Fruit fly (Drosophila melanogaster): Measurements from ENCODE around the gene Uch.
A peak's percentile ranks its signal among the peaks of the same experiment; 100 is the strongest.

The Uch gene

DNA sequence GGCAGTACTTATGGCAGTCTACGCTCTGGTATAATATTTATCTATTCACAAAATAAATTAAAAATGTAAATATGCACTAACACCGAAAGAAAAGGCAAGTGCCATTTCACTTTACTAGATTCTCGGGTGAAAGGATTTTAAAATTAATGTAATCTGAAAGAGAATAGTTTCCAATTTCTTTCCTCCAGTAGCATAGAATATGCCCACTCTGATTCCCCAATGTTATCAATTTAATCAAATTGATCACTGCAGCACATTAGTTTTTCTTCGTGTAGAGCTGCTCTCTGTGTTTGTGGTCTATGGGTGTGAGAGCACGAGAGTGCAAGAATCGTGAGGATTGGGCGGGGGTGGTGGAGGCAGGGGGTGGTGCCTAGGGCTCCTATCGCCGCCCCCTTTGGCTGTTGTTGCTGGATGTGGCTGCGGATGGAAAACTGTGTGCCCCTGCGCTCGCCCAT is 12.9 kb downstream of the Uch start (continued):
- TF ChIP-seq CG34422 (GFP tag; IDR thresholded peaks at IDR 0.05) (peak; percentile 80; the same call in 2 of the 3 replicates), bbx (GFP tag; IDR thresholded peaks at IDR 0.05; ENCODE audit: partially characterized antibody) (no peak), CG6765 (GFP tag; optimal IDR thresholded peaks at IDR 0.05) (no peak), jumu (GFP tag; optimal IDR thresholded peaks at IDR 0.05) (peak; percentile 60), CG30020 (tag; optimal IDR thresholded peaks at IDR 0.05) (peak; percentile 61), CG3847 (GFP tag; IDR thresholded peaks at IDR 0.05) (peak; percentile 44), CG10274 (GFP tag; optimal IDR thresholded peaks at IDR 0.05) (peak; percentile 46), pan (optimal IDR thresholded peaks at IDR 0.05) (no peak), pan (GFP tag; optimal IDR thresholded peaks at IDR 0.05 in 1 of 2, IDR thresholded peaks at IDR 0.05 in 1 of 2) (peak in 1 of 2 experiments; percentile 62), bcd (GFP tag; optimal IDR thresholded peaks at IDR 0.05) (peak; percentile 81), Hr39 (optimal IDR thresholded peaks at IDR 0.05) (no peak), CG4360 (GFP tag; IDR thresholded peaks at IDR 0.05) (no peak), ab (GFP tag; optimal IDR thresholded peaks at IDR 0.05) (peak; percentile 57), CG11398 (GFP tag; optimal IDR thresholded peaks at IDR 0.05) (peak; percentile 55), HHEX (GFP tag; optimal IDR thresholded peaks at IDR 0.05) (peak; percentile 64), chinmo (GFP tag; IDR thresholded peaks at IDR 0.05; ENCODE audit: partially characterized antibody) (no peak), HmgZ (tag; optimal IDR thresholded peaks at IDR 0.05) (no peak), CG12236 (GFP tag; optimal IDR thresholded peaks at IDR 0.05) (peak; percentile 67), dpn (GFP tag; optimal IDR thresholded peaks at IDR 0.05) (peak; percentile 38 to 78), CG17568 (GFP tag; optimal IDR thresholded peaks at IDR 0.05) (peak; percentile 81), zfh1 (GFP tag; IDR thresholded peaks at IDR 0.05) (peak; percentile 83), Trl (optimal IDR thresholded peaks at IDR 0.05) (peak in 1 of 2 experiments; percentile 43), Trl (GFP tag; optimal IDR thresholded peaks at IDR 0.05) (peak; percentile 69), trh (GFP tag; optimal IDR thresholded peaks at IDR 0.05) (peak; percentile 69), Sox100B (GFP tag; optimal IDR thresholded peaks at IDR 0.05) (peak; percentile 92), otp (GFP tag; IDR thresholded peaks at IDR 0.05) (peak; percentile 83), CG18262 (tag; optimal IDR thresholded peaks at IDR 0.05) (peak; percentile 96), chn (GFP tag; optimal IDR thresholded peaks at IDR 0.05) (peak; percentile 82), Spps (tag; optimal IDR thresholded peaks at IDR 0.05) (peak; percentile 91), HLH54F (GFP tag; optimal IDR thresholded peaks at IDR 0.05) (peak; percentile 33), CG4328 (GFP tag; optimal IDR thresholded peaks at IDR 0.05) (peak; percentile 61), Drgx (GFP tag; IDR thresholded peaks at IDR 0.05) (peak; percentile 88), Meics (GFP tag; optimal IDR thresholded peaks at IDR 0.05) (peak; percentile 32), sim (GFP tag; IDR thresholded peaks at IDR 0.05) (peak; percentile 55; the same call in 1 of the 2 replicates), CG31224 (GFP tag; IDR thresholded peaks at IDR 0.05) (no peak), zen (tag; optimal IDR thresholded peaks at IDR 0.05) (peak; percentile 76), slp2 (GFP tag; optimal IDR thresholded peaks at IDR 0.05) (peak; percentile 81), CG15269 (tag; optimal IDR thresholded peaks at IDR 0.05) (peak; percentile 50), dmrt11E (tag; optimal IDR thresholded peaks at IDR 0.05) (peak; percentile 95), ac (GFP tag; optimal IDR thresholded peaks at IDR 0.05) (peak; percentile 65), CG14667 (GFP tag; IDR thresholded peaks at IDR 0.05) (peak; percentile 45; the same call in 1 of the 2 replicates), Ptx1 (GFP tag; IDR thresholded peaks at IDR 0.05) (peak; percentile 76), CG30431 (GFP tag; optimal IDR thresholded peaks at IDR 0.05) (peak; percentile 75), Awh (GFP tag; IDR thresholded peaks at IDR 0.05) (peak; percentile 66), CG4820 (GFP tag; optimal IDR thresholded peaks at IDR 0.05) (peak; percentile 86), NfI (GFP tag; optimal IDR thresholded peaks at IDR 0.05) (peak; percentile 79), CG6254 (GFP tag; optimal IDR thresholded peaks at IDR 0.05) (peak; percentile 91), al (GFP tag; IDR thresholded peaks at IDR 0.05) (no peak), ci (GFP tag; IDR thresholded peaks at IDR 0.05) (peak; percentile 80), Lhr (GFP tag; optimal IDR thresholded peaks at IDR 0.05) (peak; percentile 86), mld (GFP tag; IDR thresholded peaks at IDR 0.05; ENCODE audit: partially characterized antibody) (no peak), Oli (tag; optimal IDR thresholded peaks at IDR 0.05) (peak; percentile 88)
